Fruit fly (Drosophila melanogaster) whole organism, prepupa: ENCODE results near the gene Tmem214.

Source experiments
- Blimp-1 ChIP-seq: fragments of 200-800 bp; sonication (Bioruptor generic); optimal IDR thresholded peaks from 3 replicates; lab custom pipeline; 2017; ENCODE audit warnings: missing biosample characterization, missing genetic modification characterization, mild to moderate bottlenecking, moderate library complexity, missing genetic modification reagents
- CG10631 ChIP-seq: fragments of 200-800 bp; sonication (Bioruptor generic); optimal IDR thresholded peaks from 2 replicates; lab custom pipeline; 2016; ENCODE audit warnings: missing biosample characterization, missing genetic modification characterization
- CG10669 ChIP-seq: fragments of 200-800 bp; sonication (Bioruptor generic); optimal IDR thresholded peaks from 3 replicates; lab custom pipeline; 2018; ENCODE audit warnings: missing biosample characterization, mild to moderate bottlenecking, missing genetic modification characterization, moderate library complexity
- CG11762 ChIP-seq: fragments of 200-800 bp; sonication (Bioruptor generic); optimal IDR thresholded peaks from 3 replicates; lab custom pipeline; 2016; ENCODE audit warnings: missing biosample characterization, missing genetic modification characterization; ENCODE audit not compliant: insufficient read depth
- CG11902 ChIP-seq: fragments of 200-800 bp; sonication (Bioruptor generic); optimal IDR thresholded peaks from 3 replicates; lab custom pipeline; 2016; ENCODE audit warnings: missing biosample characterization, missing genetic modification characterization
- CG15336 ChIP-seq: fragments of 200-800 bp; sonication (Bioruptor generic); IDR thresholded peaks from 2 replicates; pipeline ENCODE4 v1.3.6; 2022; ENCODE audit warnings: missing biosample characterization, missing genetic modification characterization
- CG1621 ChIP-seq: fragments of 200-800 bp; sonication (Bioruptor generic); optimal IDR thresholded peaks from 3 replicates; lab custom pipeline; 2018; ENCODE audit warnings: missing biosample characterization, mild to moderate bottlenecking, missing genetic modification characterization
- CG16779 ChIP-seq: fragments of 200-800 bp; sonication (Bioruptor generic); optimal IDR thresholded peaks from 3 replicates; lab custom pipeline; 2017; ENCODE audit warnings: missing biosample characterization, mild to moderate bottlenecking, missing genetic modification characterization
- CG3032 ChIP-seq: fragments of 200-800 bp; optimal IDR thresholded peaks from 2 replicates; lab custom pipeline; 2019; ENCODE audit warnings: missing biosample characterization, mild to moderate bottlenecking, missing genetic modification characterization, moderate library complexity
- CG31627 ChIP-seq: fragments of 200-800 bp; sonication (Bioruptor generic); optimal IDR thresholded peaks from 3 replicates; lab custom pipeline; 2016; ENCODE audit warnings: missing biosample characterization, missing genetic modification characterization
- CG34406 ChIP-seq: fragments of 200-800 bp; sonication (Bioruptor generic); optimal IDR thresholded peaks from 3 replicates; lab custom pipeline; 2016; ENCODE audit warnings: missing biosample characterization, missing genetic modification characterization
- CG3919 ChIP-seq: fragments of 200-800 bp; sonication (Bioruptor generic); optimal IDR thresholded peaks from 3 replicates; lab custom pipeline; 2016; ENCODE audit warnings: missing biosample characterization, missing genetic modification characterization
- CG4318 ChIP-seq: fragments of 200-800 bp; sonication (Bioruptor generic); optimal IDR thresholded peaks from 3 replicates; lab custom pipeline; 2017; ENCODE audit warnings: missing biosample characterization, mild to moderate bottlenecking, missing genetic modification characterization
- CG6276 ChIP-seq: fragments of 200-800 bp; sonication (Bioruptor generic); optimal IDR thresholded peaks from 2 replicates; lab custom pipeline; 2017; ENCODE audit warnings: missing biosample characterization, mild to moderate bottlenecking, missing genetic modification characterization
- CG6792 ChIP-seq: fragments of 200-800 bp; sonication (Bioruptor generic); optimal IDR thresholded peaks from 3 replicates; lab custom pipeline; 2016; ENCODE audit warnings: missing biosample characterization, missing genetic modification characterization
- CG7368 ChIP-seq: fragments of 200-800 bp; sonication (Bioruptor generic); optimal IDR thresholded peaks from 3 replicates; lab custom pipeline; 2016; ENCODE audit warnings: missing biosample characterization, missing genetic modification characterization
- CG8119 ChIP-seq: fragments of 200-800 bp; sonication (Bioruptor generic); IDR thresholded peaks from 3 replicates; pipeline ENCODE4 v1.3.6; 2022; ENCODE audit warnings: missing biosample characterization, missing genetic modification characterization
- CG8319 ChIP-seq: fragments of 200-800 bp; sonication (Bioruptor generic); optimal IDR thresholded peaks from 3 replicates; lab custom pipeline; 2016; ENCODE audit warnings: missing biosample characterization, missing genetic modification characterization
- CG8632 ChIP-seq: fragments of 200-800 bp; sonication (Bioruptor generic); optimal IDR thresholded peaks from 3 replicates; lab custom pipeline; 2016; ENCODE audit warnings: missing biosample characterization, missing genetic modification characterization
- CG9139 ChIP-seq: fragments of 200-800 bp; sonication (Bioruptor generic); optimal IDR thresholded peaks from 3 replicates; lab custom pipeline; 2017; ENCODE audit warnings: missing biosample characterization, mild to moderate bottlenecking, missing genetic modification characterization
- Eip75B ChIP-seq: fragments of 200-800 bp; sonication (Bioruptor generic); optimal IDR thresholded peaks from 3 replicates; lab custom pipeline; 2016; ENCODE audit warnings: missing biosample characterization, missing genetic modification characterization
- Eip93F ChIP-seq: fragments of 200-800 bp; sonication (Bioruptor generic); optimal IDR thresholded peaks from 2 replicates; lab custom pipeline; 2016; ENCODE audit warnings: missing biosample characterization, mild to moderate bottlenecking, missing genetic modification characterization
- Ets21C ChIP-seq: fragments of 200-800 bp; sonication (Bioruptor generic); optimal IDR thresholded peaks from 3 replicates; lab custom pipeline; 2016; ENCODE audit warnings: missing biosample characterization, missing genetic modification characterization
- Gug ChIP-seq: fragments of 200-800 bp; sonication (Bioruptor generic); IDR thresholded peaks from 2 replicates; pipeline ENCODE4 v1.3.6; 2022; ENCODE audit warnings: missing biosample characterization, missing genetic modification characterization
- Hr38 ChIP-seq: sonication (Bioruptor generic); optimal IDR thresholded peaks from 2 replicates; lab custom pipeline; 2016; ENCODE audit warnings: missing biosample characterization, missing genetic modification characterization
- Hr4 ChIP-seq: fragments of 200-800 bp; sonication (Bioruptor generic); optimal IDR thresholded peaks from 3 replicates; lab custom pipeline; 2016; ENCODE audit warnings: missing biosample characterization, missing genetic modification characterization
- Lpt ChIP-seq: fragments of 200-800 bp; sonication (Bioruptor generic); optimal IDR thresholded peaks from 3 replicates; lab custom pipeline; 2016; ENCODE audit warnings: missing biosample characterization, missing genetic modification characterization
- Met ChIP-seq: fragments of 200-800 bp; sonication (Bioruptor generic); optimal IDR thresholded peaks from 3 replicates; lab custom pipeline; 2016; ENCODE audit warnings: missing biosample characterization, missing genetic modification characterization
- OdsH ChIP-seq: fragments of 200-800 bp; sonication (Bioruptor generic); optimal IDR thresholded peaks from 3 replicates; lab custom pipeline; 2016; ENCODE audit warnings: missing biosample characterization, missing genetic modification characterization
- Smox ChIP-seq: fragments of 200-800 bp; sonication (Bioruptor generic); optimal IDR thresholded peaks from 3 replicates; lab custom pipeline; 2016; ENCODE audit warnings: missing biosample characterization, missing genetic modification characterization
- Sox102F ChIP-seq: fragments of 200-800 bp; sonication (Bioruptor generic); optimal IDR thresholded peaks from 2 replicates; lab custom pipeline; 2016; ENCODE audit warnings: missing biosample characterization, mild to moderate bottlenecking, missing genetic modification characterization
- Sox14 ChIP-seq: fragments of 200-800 bp; sonication (Bioruptor generic); optimal IDR thresholded peaks from 3 replicates; lab custom pipeline; 2016; ENCODE audit warnings: missing biosample characterization, missing genetic modification characterization
- Sox15 ChIP-seq: fragments of 200-800 bp; sonication (Bioruptor generic); optimal IDR thresholded peaks from 3 replicates; lab custom pipeline; 2016; ENCODE audit warnings: missing biosample characterization, missing genetic modification characterization
- achi ChIP-seq: fragments of 200-800 bp; sonication (Bioruptor generic); optimal IDR thresholded peaks from 3 replicates; lab custom pipeline; 2016; ENCODE audit warnings: missing biosample characterization, missing genetic modification characterization
- acj6 ChIP-seq: fragments of 200-800 bp; sonication (Bioruptor generic); optimal IDR thresholded peaks from 3 replicates; lab custom pipeline; 2016; ENCODE audit warnings: missing biosample characterization, missing genetic modification characterization
- cyc ChIP-seq: fragments of 200-800 bp; sonication (Bioruptor generic); optimal IDR thresholded peaks from 3 replicates; lab custom pipeline; 2016; ENCODE audit warnings: missing biosample characterization, missing genetic modification characterization
- dac ChIP-seq: fragments of 200-800 bp; sonication (Bioruptor generic); optimal IDR thresholded peaks from 2 replicates; lab custom pipeline; 2017; ENCODE audit warnings: missing biosample characterization, mild to moderate bottlenecking, missing genetic modification characterization
- dsx ChIP-seq: fragments of 200-800 bp; optimal IDR thresholded peaks from 3 replicates; lab custom pipeline; 2019; ENCODE audit warnings: missing biosample characterization, mild to moderate bottlenecking, missing genetic modification characterization, moderate library complexity; ENCODE audit not compliant: poor library complexity, severe bottlenecking
- eg ChIP-seq: fragments of 200-800 bp; sonication (Bioruptor generic); IDR thresholded peaks from 3 replicates; pipeline ENCODE4 v1.3.6; 2022; ENCODE audit warnings: missing biosample characterization, missing genetic modification characterization
- esn ChIP-seq: fragments of 200-800 bp; sonication (Bioruptor generic); optimal IDR thresholded peaks from 2 replicates; lab custom pipeline; 2016; ENCODE audit warnings: missing biosample characterization, mild to moderate bottlenecking, missing genetic modification characterization, moderate library complexity
- fd59A ChIP-seq: fragments of 200-800 bp; sonication (Bioruptor generic); optimal IDR thresholded peaks from 2 replicates; lab custom pipeline; 2017; ENCODE audit warnings: missing biosample characterization, mild to moderate bottlenecking, missing genetic modification characterization, missing genetic modification reagents
- fd85E ChIP-seq: fragments of 200-800 bp; sonication (Bioruptor generic); optimal IDR thresholded peaks from 3 replicates; lab custom pipeline; 2016; ENCODE audit warnings: missing biosample characterization, missing genetic modification characterization
- fkh ChIP-seq: fragments of 200-800 bp; sonication (Bioruptor generic); optimal IDR thresholded peaks from 3 replicates; lab custom pipeline; 2017; ENCODE audit warnings: missing biosample characterization, mild to moderate bottlenecking, missing genetic modification characterization, moderate library complexity
- lz ChIP-seq: fragments of 200-800 bp; sonication (Bioruptor generic); optimal IDR thresholded peaks from 3 replicates; lab custom pipeline; 2016; ENCODE audit warnings: missing biosample characterization, missing genetic modification characterization
- salr ChIP-seq, 2 experiments: fragments of 200-800 bp; sonication (Bioruptor generic); optimal IDR thresholded peaks; 3 replicates each; lab custom pipeline; 2016 to 2018; ENCODE audit warnings: missing biosample characterization in 2 of 2, missing genetic modification characterization in 2 of 2, mild to moderate bottlenecking in 1 of 2
- spab ChIP-seq: fragments of 200-800 bp; sonication (Bioruptor generic); optimal IDR thresholded peaks from 2 replicates; lab custom pipeline; 2017; ENCODE audit warnings: missing biosample characterization, mild to moderate bottlenecking, missing genetic modification characterization, missing genetic modification reagents
- topi ChIP-seq: fragments of 200-800 bp; sonication (Bioruptor generic); optimal IDR thresholded peaks from 3 replicates; lab custom pipeline; 2016; ENCODE audit warnings: missing biosample characterization, missing genetic modification characterization
- vri ChIP-seq: fragments of 200-800 bp; sonication (Bioruptor generic); optimal IDR thresholded peaks from 3 replicates; lab custom pipeline; 2016; ENCODE audit warnings: missing biosample characterization, mild to moderate bottlenecking, missing genetic modification characterization

Gene Tmem214

dm6 chr2L:10987370-10987853, 17.3 kb upstream of the Tmem214 start, which contains the start of the genes piwi and CG12253:
TSS of gene piwi (minus strand) at chr2L:10987420.
TSS of gene CG12253 (plus strand) at chr2L:10987806.
- TF ChIP-seq OdsH (GFP tag; lab: Kevin White, UChicago) (peak; percentile 81), dac (GFP tag; lab: Kevin White, UChicago) (peak; percentile 14), CG3032 (tag; lab: Kevin White, UChicago) (peak; percentile 54), spab (GFP tag; lab: Kevin White, UChicago) (no peak), fd59A (GFP tag; lab: Kevin White, UChicago) (peak; percentile 37), CG10631 (GFP tag; lab: Kevin White, UChicago) (peak; percentile 82), Met (GFP tag; lab: Kevin White, UChicago) (peak; percentile 34), Smox (GFP tag; lab: Kevin White, UChicago) (no peak), Hr4 (peak; percentile 58), Eip75B (GFP tag; lab: Kevin White, UChicago) (peak; percentile 36), eg (no peak), dsx (no peak), achi (GFP tag; lab: Kevin White, UChicago) (no peak), CG11902 (GFP tag; lab: Kevin White, UChicago) (peak; percentile 18), cyc (peak; percentile 46), CG15336 (peak; percentile 84), CG10669 (GFP tag; lab: Kevin White, UChicago) (no peak), CG8632 (GFP tag; lab: Kevin White, UChicago) (peak; percentile 66), topi (peak; percentile 55), CG31627 (GFP tag; lab: Kevin White, UChicago) (peak; percentile 65), CG3919 (GFP tag; lab: Kevin White, UChicago) (no peak), Lpt (GFP tag; lab: Kevin White, UChicago) (no peak), fkh (GFP tag; lab: Kevin White, UChicago) (peak; percentile 69), CG9139 (GFP tag; lab: Kevin White, UChicago) (no peak), CG8319 (no peak), CG1621 (tag; lab: Kevin White, UChicago) (no peak), Sox15 (GFP tag; lab: Kevin White, UChicago) (peak; percentile 63), CG6276 (GFP tag; lab: Kevin White, UChicago) (no peak), CG7368 (GFP tag; lab: Kevin White, UChicago) (no peak), salr (GFP tag; optimal IDR thresholded peaks at IDR 0.05; lab: Kevin White, UChicago) (no peak), fd85E (GFP tag; lab: Kevin White, UChicago) (no peak), CG34406 (no peak), CG6792 (no peak), vri (no peak), lz (GFP tag; lab: Kevin White, UChicago) (peak; percentile 66), CG8119 (GFP tag; lab: Robert Waterston, UW) (peak; percentile 88; the same call in 2 of the 3 replicates), Ets21C (GFP tag; lab: Kevin White, UChicago) (peak; percentile 50), CG11762 (no peak), Sox102F (GFP tag; lab: Kevin White, UChicago) (no peak), Hr38 (GFP tag; lab: Kevin White, UChicago) (no peak), Eip93F (no peak), Blimp-1 (no peak), esn (GFP tag; lab: Kevin White, UChicago) (peak; percentile 79), Sox14 (GFP tag; lab: Kevin White, UChicago) (no peak), CG4318 (GFP tag; lab: Kevin White, UChicago) (peak; percentile 79), CG16779 (no peak), Gug (GFP tag; lab: Robert Waterston, UW) (no peak), acj6 (peak; percentile 77)
